Worm (Caenorhabditis elegans) whole organism, L4/young adult: ENCODE results near the gene rnp-5.
A peak's percentile ranks its signal among the peaks of the same experiment; 100 is the strongest.

Experiments used
- W03F9.2 ChIP-seq: fragments of 150-350 bp; optimal IDR thresholded peaks from 2 replicates; lab custom pipeline; 2014; ENCODE audit warnings: missing biosample characterization, missing genetic modification characterization
- dao-5 ChIP-seq: sonication (generic microtip); optimal IDR thresholded peaks from 2 replicates; lab custom pipeline; 2016; ENCODE audit warnings: missing genotype, missing genetic modification characterization, moderate library complexity, missing compliant biosample characterization
- him-1 ChIP-seq: sonication (generic microtip); optimal IDR thresholded peaks from 2 replicates; lab custom pipeline; 2016; ENCODE audit warnings: missing genotype, missing genetic modification reagents, missing genetic modification characterization, missing compliant biosample characterization

The rnp-5 gene

DNA sequence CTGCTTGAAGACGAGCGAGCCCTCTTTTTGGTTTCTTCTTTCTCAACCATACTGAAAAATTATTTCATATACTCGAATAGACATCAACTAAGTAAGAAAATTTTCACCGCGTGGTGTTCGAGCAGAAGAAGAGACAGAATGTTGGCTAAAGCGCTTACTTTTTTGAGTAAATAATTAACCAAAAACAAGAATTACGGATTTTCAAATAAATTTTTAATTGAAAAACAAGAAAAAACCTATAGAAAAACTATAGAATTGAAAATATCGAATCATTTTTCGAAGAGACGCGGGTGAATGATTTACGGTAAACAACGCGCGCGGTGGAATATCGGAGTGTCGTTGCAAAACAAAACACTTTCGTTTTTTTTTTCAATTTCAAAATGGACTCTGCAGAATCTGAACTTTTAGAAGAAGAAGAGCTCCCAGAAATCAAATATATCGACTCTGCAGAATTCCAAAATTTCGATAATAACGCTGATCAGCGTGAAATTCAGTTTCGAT lies at the start of gene rnp-5, which contains the start of gene tag-51:
Gene rnp-5 (minus strand): TSS at position 51 of the 501 bp plus-strand sequence.
Gene tag-51 (plus strand): TSS at position 363 of the 501 bp plus-strand sequence.
- no peak for TF ChIP-seq dao-5
- no peak for TF ChIP-seq W03F9.2
- TF ChIP-seq him-1 (tag; lab: Kevin White, UChicago) = no peak

- TF ChIP-seq W03F9.2 (no peak), him-1 (tag; lab: Kevin White, UChicago) (no peak), dao-5 (no peak)
Observed at ce11 chrIII:901600-902250, 48.0 kb upstream of the rnp-5 start.

- TF ChIP-seq dao-5 (no peak), W03F9.2 (no peak), him-1 (tag; lab: Kevin White, UChicago) (no peak)
Observed at ce11 chrIII:901148-901547, 47.4 kb upstream of the rnp-5 start, which contains the start of gene sucl-2. Gene sucl-2, minus strand, starts transcription at chrIII:901412.

ce11 chrIII:900134-900533 lies 46.4 kb upstream of the rnp-5 start:
- no peak for TF ChIP-seq W03F9.2
- no peak for TF ChIP-seq dao-5
- TF ChIP-seq him-1 (tag; lab: Kevin White, UChicago) = no peak

DNA sequence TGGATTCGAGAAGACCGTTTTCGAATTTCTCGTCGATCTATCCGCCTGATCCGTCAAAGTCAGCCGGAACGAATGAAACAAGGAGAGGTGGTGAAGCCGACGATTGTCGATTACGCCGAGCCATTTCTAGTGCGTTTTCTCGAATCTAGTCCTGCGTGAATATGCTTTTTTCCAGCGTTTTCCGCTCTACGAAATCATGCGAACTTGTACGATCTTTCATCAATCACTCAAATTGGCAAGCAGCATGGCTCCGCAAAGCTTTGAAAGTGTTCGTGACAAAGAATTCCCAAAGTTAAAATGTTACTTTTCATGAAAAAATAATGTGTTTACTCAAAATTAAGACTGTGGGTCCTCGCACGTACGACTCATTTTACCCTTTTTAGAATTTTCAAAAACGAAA lies 43.2 kb upstream of the rnp-5 start:
- no peak for TF ChIP-seq W03F9.2
- TF ChIP-seq dao-5 = no peak
- TF ChIP-seq him-1 (tag; lab: Kevin White, UChicago) = no peak

ce11 chrIII:895525-895924 lies 41.8 kb upstream of the rnp-5 start, which contains the start of the genes ztf-18 and F23H11.2:
Gene ztf-18, minus strand, starts transcription at chrIII:895712.
Gene F23H11.2, plus strand, starts transcription at chrIII:895747.
- TF ChIP-seq him-1 (tag; lab: Kevin White, UChicago) (no peak), dao-5 (no peak), W03F9.2 (no peak)

DNA sequence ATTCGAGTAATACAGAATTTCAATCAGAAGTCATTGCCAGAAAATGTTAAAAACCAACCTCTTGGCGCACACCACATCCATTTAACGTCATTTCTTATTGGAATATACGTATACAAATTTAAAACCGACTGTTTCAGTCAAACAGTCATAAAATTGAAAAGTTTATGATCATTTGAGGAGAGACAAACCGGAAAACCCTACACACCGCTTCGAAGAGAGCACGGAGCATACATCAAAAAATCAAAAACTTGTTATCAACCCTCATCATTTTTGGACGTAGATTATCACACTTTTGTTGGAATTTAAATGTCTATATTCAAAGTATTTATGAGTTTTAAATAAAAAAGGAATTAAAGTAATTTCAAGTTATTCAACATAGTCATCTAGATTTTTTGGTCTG lies 37.3 kb upstream of the rnp-5 start, which contains the start of gene T24C4.10:
Gene T24C4.10 (minus strand): TSS at position 230 of the 400 bp plus-strand sequence.
- TF ChIP-seq W03F9.2 = no peak
- no peak for TF ChIP-seq him-1 (tag; lab: Kevin White, UChicago)
- TF ChIP-seq dao-5 = no peak

DNA sequence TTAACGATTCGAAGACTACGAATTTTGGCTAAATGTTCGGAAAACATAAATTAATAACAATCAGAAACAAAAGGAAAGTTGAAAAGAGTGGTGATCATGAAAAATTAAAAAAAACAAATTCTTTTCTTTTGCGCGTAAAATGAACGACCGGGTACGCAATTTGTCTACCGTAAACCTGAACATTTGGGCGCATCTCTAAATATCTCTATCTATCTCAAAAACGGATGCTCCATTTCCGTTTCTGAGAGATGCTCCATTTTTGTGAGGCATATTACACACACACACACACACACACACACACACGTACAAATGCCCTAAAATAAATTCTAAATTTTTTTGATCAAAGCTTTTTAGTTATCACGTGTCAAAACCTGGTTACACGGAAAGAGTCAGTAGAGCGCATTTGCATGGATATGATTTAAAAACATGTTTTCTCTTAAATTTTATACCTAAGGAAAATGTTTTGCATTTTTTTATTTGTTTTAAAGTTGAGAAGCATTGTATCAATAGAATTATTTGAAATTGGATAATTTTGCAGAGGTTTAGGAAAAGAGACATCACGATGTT lies 35.4 kb upstream of the rnp-5 start:
- TF ChIP-seq dao-5 (no peak), W03F9.2 (no peak), him-1 (tag; lab: Kevin White, UChicago) (no peak)

DNA sequence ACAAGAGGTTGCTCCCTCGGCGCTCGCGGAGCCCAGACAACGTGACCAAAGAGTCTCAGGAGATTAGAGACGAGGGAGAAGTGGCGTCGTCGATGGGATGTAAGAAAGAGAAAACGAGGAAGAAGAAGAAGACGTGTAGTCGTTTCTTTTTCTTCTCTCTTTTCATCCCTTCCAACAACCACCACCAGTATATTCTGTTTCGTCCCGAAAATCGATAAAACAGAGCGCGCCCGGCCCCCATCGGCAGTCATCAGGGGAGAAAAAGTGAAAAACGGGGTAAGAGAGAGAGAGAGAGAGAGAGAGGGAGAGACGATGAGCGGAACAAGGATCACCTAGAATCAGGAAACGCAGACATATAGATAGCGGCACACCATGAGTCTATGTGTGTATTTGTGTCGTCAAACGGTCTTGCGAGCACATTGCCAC lies 34.2 kb upstream of the rnp-5 start:
- peak; percentile 14 for TF ChIP-seq W03F9.2
- no peak for TF ChIP-seq dao-5
- TF ChIP-seq him-1 (tag; lab: Kevin White, UChicago) = peak; percentile 66

DNA sequence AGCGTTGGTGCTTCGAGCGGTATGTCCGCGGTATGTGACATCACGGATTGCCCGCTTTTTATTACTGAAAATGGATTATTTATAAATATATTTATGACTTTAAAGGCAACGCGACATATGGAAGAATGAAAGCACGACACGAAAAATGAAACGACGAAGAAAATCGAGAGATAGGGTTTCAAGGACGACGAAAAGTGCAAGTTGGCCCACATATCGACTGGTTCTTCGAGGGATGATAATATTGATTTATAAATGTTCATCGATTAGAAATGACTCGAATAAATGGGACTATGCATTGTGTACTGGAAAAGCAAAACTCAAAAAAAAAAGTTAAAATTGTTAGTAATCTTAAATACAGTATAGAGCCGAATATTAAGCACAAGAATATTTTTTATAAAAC lies 33.0 kb upstream of the rnp-5 start, which contains the start of gene zer-1:
Gene zer-1 (minus strand): TSS at position 68 of the 400 bp plus-strand sequence.
- TF ChIP-seq dao-5 = no peak
- no peak for TF ChIP-seq W03F9.2
- TF ChIP-seq him-1 (tag; lab: Kevin White, UChicago) = no peak

ce11 chrIII:883595-883994 lies 29.9 kb upstream of the rnp-5 start:
- no peak for TF ChIP-seq him-1 (tag; lab: Kevin White, UChicago)

DNA sequence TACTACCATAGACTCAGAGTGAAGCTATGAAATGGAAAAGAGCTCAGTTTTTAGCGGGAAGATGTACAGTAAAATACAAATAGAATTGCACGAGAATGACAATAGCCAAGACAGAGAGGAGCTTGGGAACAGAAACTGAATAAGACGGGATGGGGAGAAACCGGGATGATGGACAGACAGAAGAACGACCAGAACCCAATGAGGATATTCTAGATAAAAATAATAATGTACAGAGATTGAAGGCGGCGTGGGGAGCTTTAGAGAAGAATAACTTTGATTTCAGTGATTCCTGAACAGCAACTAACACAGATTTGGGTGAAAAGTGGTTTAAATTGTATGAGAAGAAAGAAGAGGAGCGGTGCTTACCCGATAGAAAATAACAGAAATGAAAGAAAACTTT lies 27.8 kb upstream of the rnp-5 start:
- TF ChIP-seq W03F9.2 (no peak), dao-5 (peak; percentile 44)

- no peak for TF ChIP-seq dao-5
- TF ChIP-seq him-1 (tag; lab: Kevin White, UChicago) = no peak
- no peak for TF ChIP-seq W03F9.2
Observed at ce11 chrIII:880840-881239, 27.1 kb upstream of the rnp-5 start.

DNA sequence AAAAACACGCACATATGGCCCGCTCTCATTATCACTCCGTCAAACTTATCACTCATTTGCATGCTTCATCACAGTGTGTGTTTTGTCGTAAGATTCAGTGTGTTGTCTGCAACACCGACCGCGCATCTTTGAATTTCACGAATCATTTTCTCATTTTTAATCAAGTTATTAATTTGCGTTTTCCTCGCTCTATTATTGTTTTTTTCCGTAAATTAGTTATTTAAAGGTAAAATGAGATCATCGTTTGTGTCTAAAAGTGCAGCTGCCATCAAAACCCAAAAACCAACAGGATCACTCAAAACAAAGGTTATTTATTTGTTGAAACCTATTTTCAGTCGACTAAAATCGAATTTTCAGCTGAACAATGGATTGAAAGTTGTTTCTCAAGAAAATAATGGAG lies 25.9 kb upstream of the rnp-5 start, which contains the start of the genes T24C4.5 and ucr-2.3:
Gene T24C4.5 (minus strand): TSS at position 101 of the 400 bp plus-strand sequence.
Gene ucr-2.3 (plus strand): TSS at position 227 of the 400 bp plus-strand sequence.
- no peak for TF ChIP-seq dao-5
- TF ChIP-seq W03F9.2 = no peak
- TF ChIP-seq him-1 (tag; lab: Kevin White, UChicago) = no peak

DNA sequence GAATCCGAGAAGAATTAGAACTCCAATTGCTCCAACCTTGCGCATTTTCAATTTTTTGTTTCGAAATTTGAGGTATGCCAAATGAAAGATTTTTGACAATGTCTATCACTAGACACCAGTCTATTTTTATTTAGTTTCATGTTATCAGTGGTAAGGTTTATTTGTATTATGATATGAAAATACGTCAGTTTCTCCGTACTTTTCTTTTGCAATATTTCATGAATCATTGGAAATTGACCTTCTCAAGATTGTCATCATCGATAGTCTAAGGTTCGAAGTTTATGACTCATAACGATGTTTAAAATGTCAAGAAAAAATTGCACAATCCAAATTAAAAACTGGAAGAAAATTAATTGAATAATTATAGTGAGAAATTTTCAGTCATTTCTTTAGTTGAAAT lies 19.7 kb upstream of the rnp-5 start, which contains the start of gene clc-19:
Gene clc-19 (minus strand): TSS at position 135 of the 400 bp plus-strand sequence.
- TF ChIP-seq W03F9.2 (no peak), dao-5 (no peak), him-1 (tag; lab: Kevin White, UChicago) (no peak)
